Fruit fly (Drosophila melanogaster) whole organism, embryonic: ENCODE results near the gene Zdhhc8.

Experiments
- Antp ChIP-seq: fragments of 200-800 bp; sonication (Bioruptor generic); optimal IDR thresholded peaks from 3 replicates; lab custom pipeline; 2016; ENCODE audit warnings: missing biosample characterization, missing genetic modification characterization
- BEAF-32 ChIP-seq: fragments of 200-800 bp; sonication (Bioruptor generic); optimal IDR thresholded peaks from 3 replicates; lab custom pipeline; 2017; ENCODE audit warnings: missing biosample characterization, missing genetic modification characterization, mild to moderate bottlenecking, moderate library complexity, missing genetic modification reagents
- CG1024 ChIP-seq: fragments of 200-800 bp; sonication (Bioruptor generic); IDR thresholded peaks from 2 replicates; pipeline ENCODE4 v1.3.6; 2022; ENCODE audit warnings: missing biosample characterization, missing genetic modification characterization
- CG10267 ChIP-seq: fragments of 200-800 bp; sonication (Bioruptor generic); optimal IDR thresholded peaks from 2 replicates; lab custom pipeline; 2018; ENCODE audit warnings: missing biosample characterization, mild to moderate bottlenecking, missing genetic modification characterization, moderate library complexity
- CG12744 ChIP-seq: fragments of 200-800 bp; sonication (Bioruptor generic); optimal IDR thresholded peaks from 2 replicates; lab custom pipeline; 2016; ENCODE audit warnings: missing biosample characterization, missing genetic modification characterization
- CG14860 ChIP-seq: fragments of 200-800 bp; sonication (Bioruptor generic); IDR thresholded peaks from 3 replicates; pipeline ENCODE4 v1.3.6; 2022; ENCODE audit warnings: missing biosample characterization, missing genetic modification characterization; ENCODE audit not compliant: partially characterized antibody
- CG16815 ChIP-seq: fragments of 200-800 bp; sonication (Bioruptor generic); optimal IDR thresholded peaks from 3 replicates; lab custom pipeline; 2017; ENCODE audit warnings: missing biosample characterization, mild to moderate bottlenecking, missing genetic modification characterization
- CG17328 ChIP-seq: fragments of 200-800 bp; sonication (Bioruptor generic); IDR thresholded peaks from 2 replicates; pipeline ENCODE4 v1.3.6; 2022; ENCODE audit warnings: missing biosample characterization, missing genetic modification characterization
- CG17612 ChIP-seq: fragments of 200-800 bp; sonication (Bioruptor generic); IDR thresholded peaks from 2 replicates; pipeline ENCODE4 v1.3.6; 2022; ENCODE audit warnings: missing biosample characterization, missing genetic modification characterization
- CG17912 ChIP-seq: fragments of 200-800 bp; sonication (Bioruptor generic); optimal IDR thresholded peaks from 2 replicates; lab custom pipeline; 2018; ENCODE audit warnings: missing biosample characterization, mild to moderate bottlenecking, missing genetic modification characterization
- CG2129 ChIP-seq: fragments of 200-800 bp; sonication (Bioruptor generic); IDR thresholded peaks from 2 replicates; pipeline ENCODE4 v1.3.6; 2022; ENCODE audit warnings: missing biosample characterization, missing genetic modification characterization; ENCODE audit not compliant: partially characterized antibody
- CG30431 ChIP-seq: fragments of 200-800 bp; sonication (Bioruptor generic); optimal IDR thresholded peaks from 2 replicates; lab custom pipeline; 2017; ENCODE audit warnings: missing biosample characterization, missing genetic modification characterization
- CG3163 ChIP-seq: fragments of 200-800 bp; sonication (Bioruptor generic); optimal IDR thresholded peaks from 3 replicates; lab custom pipeline; 2016; ENCODE audit warnings: missing biosample characterization, missing genetic modification characterization
- CG3281 ChIP-seq: fragments of 200-800 bp; sonication (Bioruptor generic); optimal IDR thresholded peaks from 3 replicates; lab custom pipeline; 2017; ENCODE audit warnings: missing biosample characterization, mild to moderate bottlenecking, missing genetic modification characterization
- CG33213 ChIP-seq: fragments of 200-800 bp; sonication (Bioruptor generic); optimal IDR thresholded peaks from 3 replicates; lab custom pipeline; 2016; ENCODE audit warnings: missing biosample characterization, missing genetic modification characterization
- CG3847 ChIP-seq: fragments of 200-800 bp; sonication (Bioruptor generic); IDR thresholded peaks from 2 replicates; pipeline ENCODE4 v1.3.6; 2022; ENCODE audit warnings: missing biosample characterization, missing genetic modification characterization
- CG4730 ChIP-seq: fragments of 200-800 bp; sonication (Bioruptor generic); IDR thresholded peaks from 2 replicates; pipeline ENCODE4 v1.3.6; 2022; ENCODE audit warnings: missing biosample characterization, missing genetic modification characterization
- CG4820 ChIP-seq: fragments of 200-800 bp; sonication (Bioruptor generic); optimal IDR thresholded peaks from 3 replicates; lab custom pipeline; 2016; ENCODE audit warnings: missing biosample characterization, missing genetic modification characterization
- CG6272 ChIP-seq: fragments of 200-800 bp; sonication (Bioruptor generic); IDR thresholded peaks from 2 replicates; pipeline ENCODE4 v1.3.6; 2022; ENCODE audit warnings: missing biosample characterization, missing genetic modification characterization
- CG6654 ChIP-seq: fragments of 200-800 bp; sonication (Bioruptor generic); optimal IDR thresholded peaks from 2 replicates; lab custom pipeline; 2017; ENCODE audit warnings: missing biosample characterization, mild to moderate bottlenecking, missing genetic modification characterization
- CG8290 ChIP-seq, 3 experiments: fragments of 200-800 bp; sonication (Bioruptor generic); optimal IDR thresholded peaks; 2 replicates each; lab custom pipeline; 2016 to 2019; ENCODE audit warnings: missing biosample characterization in 3 of 3, missing genetic modification characterization in 3 of 3, mild to moderate bottlenecking in 2 of 3, moderate library complexity in 1 of 3
- CkIIα-i1 ChIP-seq: fragments of 200-800 bp; sonication (Bioruptor generic); IDR thresholded peaks from 2 replicates; pipeline ENCODE4 v1.3.6; 2022; ENCODE audit warnings: missing biosample characterization, missing genetic modification characterization
- Doc3 ChIP-seq: fragments of 200-800 bp; sonication (Bioruptor generic); IDR thresholded peaks from 3 replicates; pipeline ENCODE4 v1.3.6; 2022; ENCODE audit warnings: missing biosample characterization, missing genetic modification characterization; ENCODE audit not compliant: partially characterized antibody
- HmgZ ChIP-seq: fragments of 200-800 bp; sonication (Bioruptor generic); optimal IDR thresholded peaks from 2 replicates; lab custom pipeline; 2018; ENCODE audit warnings: missing biosample characterization, mild to moderate bottlenecking, missing genetic modification characterization
- Jarid2 ChIP-seq: fragments of 200-800 bp; sonication (Bioruptor generic); optimal IDR thresholded peaks from 3 replicates; lab custom pipeline; 2017; ENCODE audit warnings: mild to moderate bottlenecking, missing biosample characterization, missing genetic modification reagents, missing genetic modification characterization
- Opbp ChIP-seq: fragments of 200-800 bp; sonication (Bioruptor generic); IDR thresholded peaks from 3 replicates; pipeline ENCODE4 v1.3.6; 2022; ENCODE audit warnings: missing biosample characterization, missing genetic modification characterization; ENCODE audit not compliant: partially characterized antibody
- Stat92E ChIP-seq, 3 experiments: fragments of >200 bp in 2 of 3; fragments of 200-800 bp in 1 of 3; sonication (Bioruptor generic) in 1 of 3; optimal IDR thresholded peaks; 2 replicates each; lab custom pipeline; 2017 to 2019; ENCODE audit warnings: missing biosample characterization in 3 of 3, missing genetic modification characterization in 3 of 3, mild to moderate bottlenecking in 1 of 3, moderate library complexity in 1 of 3
- Tbp ChIP-seq: fragments of >200 bp; optimal IDR thresholded peaks from 2 replicates; lab custom pipeline; 2018; ENCODE audit warnings: missing biosample characterization, missing genetic modification characterization
- Vsx1 ChIP-seq: fragments of 200-800 bp; sonication (Bioruptor generic); optimal IDR thresholded peaks from 2 replicates; lab custom pipeline; 2017; ENCODE audit warnings: missing biosample characterization, mild to moderate bottlenecking, missing genetic modification characterization, missing genetic modification reagents
- ac ChIP-seq: fragments of 200-800 bp; sonication (Bioruptor generic); optimal IDR thresholded peaks from 3 replicates; lab custom pipeline; 2017; ENCODE audit warnings: missing biosample characterization, mild to moderate bottlenecking, missing genetic modification characterization
- ato ChIP-seq: fragments of 200-800 bp; sonication (Bioruptor generic); IDR thresholded peaks from 2 replicates; pipeline ENCODE4 v1.3.6; 2022; ENCODE audit warnings: missing biosample characterization, missing genetic modification characterization; ENCODE audit not compliant: partially characterized antibody
- ci ChIP-seq: fragments of 200-800 bp; sonication (Bioruptor generic); IDR thresholded peaks from 3 replicates; pipeline ENCODE4 v1.3.6; 2022; ENCODE audit warnings: missing biosample characterization, missing genetic modification characterization
- crp ChIP-seq, 2 experiments: fragments of 200-800 bp; sonication (Bioruptor generic); optimal IDR thresholded peaks; 2 replicates in 1 of 2; 3 replicates in 1 of 2; lab custom pipeline; 2017; ENCODE audit warnings: missing biosample characterization in 2 of 2, missing genetic modification characterization in 2 of 2, mild to moderate bottlenecking in 1 of 2, moderate library complexity in 1 of 2
- dimm ChIP-seq: fragments of 200-800 bp; sonication (Bioruptor generic); IDR thresholded peaks from 2 replicates; pipeline ENCODE4 v1.3.6; 2022; ENCODE audit warnings: missing biosample characterization, missing genetic modification characterization
- dmrt11E ChIP-seq: fragments of 200-800 bp; sonication (Bioruptor generic); optimal IDR thresholded peaks from 3 replicates; lab custom pipeline; 2018; ENCODE audit warnings: missing biosample characterization, mild to moderate bottlenecking, missing genetic modification characterization, moderate library complexity
- fd3F ChIP-seq: fragments of 200-800 bp; sonication (Bioruptor generic); optimal IDR thresholded peaks from 2 replicates; lab custom pipeline; 2018; ENCODE audit warnings: missing biosample characterization, mild to moderate bottlenecking, missing genetic modification characterization, moderate library complexity
- fd96Cb ChIP-seq: fragments of 200-800 bp; sonication (Bioruptor generic); optimal IDR thresholded peaks from 2 replicates; lab custom pipeline; 2018; ENCODE audit warnings: missing biosample characterization, mild to moderate bottlenecking, missing genetic modification characterization, moderate library complexity
- ftz-f1 ChIP-seq: fragments of 200-800 bp; sonication (Bioruptor generic); optimal IDR thresholded peaks from 2 replicates; lab custom pipeline; 2016; ENCODE audit warnings: missing biosample characterization, missing genetic modification characterization
- gcm2 ChIP-seq: fragments of 200-800 bp; sonication (Bioruptor generic); optimal IDR thresholded peaks from 2 replicates; lab custom pipeline; 2016; ENCODE audit warnings: missing biosample characterization, missing genetic modification characterization
- gt ChIP-seq: fragments of 200-800 bp; sonication (Bioruptor generic); IDR thresholded peaks from 2 replicates; pipeline ENCODE4 v1.3.6; 2022; ENCODE audit warnings: missing biosample characterization, missing genetic modification characterization
- lilli ChIP-seq: fragments of 200-800 bp; sonication (Bioruptor generic); optimal IDR thresholded peaks from 3 replicates; lab custom pipeline; 2016; ENCODE audit warnings: missing biosample characterization, missing genetic modification characterization
- lmd ChIP-seq: fragments of 200-800 bp; sonication (Bioruptor generic); IDR thresholded peaks from 2 replicates; pipeline ENCODE4 v1.3.6; 2022; ENCODE audit warnings: missing biosample characterization, missing genetic modification characterization
- nmo ChIP-seq: fragments of 200-800 bp; sonication (Bioruptor generic); optimal IDR thresholded peaks from 2 replicates; lab custom pipeline; 2018; ENCODE audit warnings: missing biosample characterization, mild to moderate bottlenecking, missing genetic modification characterization, moderate library complexity
- pan ChIP-seq, 4 experiments: fragments of >200 bp in 3 of 4; fragments of 200-800 bp in 1 of 4; sonication (Bioruptor generic) in 1 of 4; optimal IDR thresholded peaks in 3 of 4; IDR thresholded peaks in 1 of 4; 2 replicates each; pipeline versions ENCODE4 v1.3.6 to Lab custom; 2017 to 2022; ENCODE audit warnings: missing biosample characterization in 2 of 4, missing genetic modification characterization in 2 of 4, mixed read lengths in 1 of 4
- peb ChIP-seq: fragments of 200-800 bp; sonication (Bioruptor generic); IDR thresholded peaks from 2 replicates; pipeline ENCODE4 v1.3.6; 2022; ENCODE audit warnings: missing biosample characterization, missing genetic modification characterization
- sens-2 ChIP-seq: fragments of 200-800 bp; sonication (Bioruptor generic); IDR thresholded peaks from 2 replicates; pipeline ENCODE4 v1.3.6; 2022; ENCODE audit warnings: missing biosample characterization, missing genetic modification characterization
- sima ChIP-seq: fragments of 200-800 bp; sonication (Bioruptor generic); optimal IDR thresholded peaks from 2 replicates; lab custom pipeline; 2016; ENCODE audit warnings: missing biosample characterization, missing genetic modification characterization
- tx ChIP-seq: fragments of 200-800 bp; sonication (Bioruptor generic); optimal IDR thresholded peaks from 2 replicates; lab custom pipeline; 2016; ENCODE audit warnings: missing biosample characterization, missing genetic modification characterization
- usp ChIP-seq: fragments of >200 bp; optimal IDR thresholded peaks from 2 replicates; lab custom pipeline; 2017; ENCODE audit warnings: missing biosample characterization, missing genetic modification characterization
- z ChIP-seq: fragments of 200-800 bp; sonication (Bioruptor generic); IDR thresholded peaks from 3 replicates; pipeline ENCODE4 v1.3.6; 2022; ENCODE audit warnings: missing biosample characterization, missing genetic modification characterization

Zdhhc8 gene

dm6 chrX:9319140-9319539 is 36.9 kb downstream of the Zdhhc8 start, which contains the start of the genes c12.1 and c12.2 (continued):
- TF ChIP-seq CG16815 (GFP tag; lab: Kevin White, UChicago) (no peak), pan (optimal IDR thresholded peaks at IDR 0.05; lab: Kevin White, UChicago) (no peak), pan (GFP tag; optimal IDR thresholded peaks at IDR 0.05 in 1 of 2, IDR thresholded peaks at IDR 0.05 in 1 of 2) (no peak), gcm2 (no peak), fd96Cb (tag; lab: Kevin White, UChicago) (no peak), CG6272 (GFP tag; lab: Robert Waterston, UW) (no peak), dimm (GFP tag; lab: Robert Waterston, UW) (no peak), Stat92E (GFP tag; optimal IDR thresholded peaks at IDR 0.05; lab: Kevin White, UChicago) (no peak), CG17612 (GFP tag; lab: Robert Waterston, UW) (no peak), gt (no peak), CG3847 (GFP tag; lab: Robert Waterston, UW) (peak; percentile 77), sima (no peak), lmd (0 out of 2 replicates have a peak, but pooled peaks have one; percentile 19), z (GFP tag; lab: Robert Waterston, UW) (no peak), CG3281 (GFP tag; lab: Kevin White, UChicago) (no peak), CG17912 (GFP tag; lab: Kevin White, UChicago) (no peak), CG8290 (GFP tag; optimal IDR thresholded peaks at IDR 0.05; lab: Kevin White, UChicago) (no peak), CG8290 (tag; optimal IDR thresholded peaks at IDR 0.05; lab: Kevin White, UChicago) (no peak), Antp (GFP tag; lab: Kevin White, UChicago) (no peak), CG12744 (GFP tag; lab: Kevin White, UChicago) (no peak), CG33213 (GFP tag; lab: Kevin White, UChicago) (peak; percentile 40), CG6654 (GFP tag; lab: Kevin White, UChicago) (no peak), CG3163 (GFP tag; lab: Kevin White, UChicago) (peak; percentile 27), ato (GFP tag; lab: Robert Waterston, UW) (no peak), ac (GFP tag; lab: Kevin White, UChicago) (no peak), lilli (GFP tag; lab: Kevin White, UChicago) (no peak), Tbp (GFP tag; lab: Kevin White, UChicago) (no peak), CG4730 (no peak), ftz-f1 (GFP tag; lab: Kevin White, UChicago) (no peak), HmgZ (tag; lab: Kevin White, UChicago) (peak; percentile 75), Vsx1 (GFP tag; lab: Kevin White, UChicago) (no peak), Opbp (peak; percentile 74), fd3F (GFP tag; lab: Kevin White, UChicago) (no peak), CG30431 (GFP tag; lab: Kevin White, UChicago) (no peak), BEAF-32 (GFP tag; lab: Kevin White, UChicago) (peak; percentile 67), Jarid2 (GFP tag; lab: Kevin White, UChicago) (peak; percentile 30), dmrt11E (tag; lab: Kevin White, UChicago) (no peak), ci (GFP tag; lab: Robert Waterston, UW) (peak; percentile 51; the same call in 1 of the 3 replicates), tx (no peak), CG17328 (GFP tag; lab: Robert Waterston, UW) (no peak), sens-2 (no peak), CG4820 (GFP tag; lab: Kevin White, UChicago) (no peak), CG1024 (GFP tag; lab: Robert Waterston, UW) (no peak), crp (GFP tag; optimal IDR thresholded peaks at IDR 0.05; lab: Kevin White, UChicago) (peak; percentile 94 to 99), CkIIα-i1 (GFP tag; lab: Robert Waterston, UW) (no peak), Doc3 (GFP tag; lab: Robert Waterston, UW) (no peak), CG10267 (tag; lab: Kevin White, UChicago) (peak; percentile 44), nmo (GFP tag; lab: Kevin White, UChicago) (peak; percentile 49), peb (GFP tag; lab: Robert Waterston, UW) (no peak), CG2129 (GFP tag; lab: Robert Waterston, UW) (no peak), usp (GFP tag; lab: Kevin White, UChicago) (no peak), CG14860 (GFP tag; lab: Robert Waterston, UW) (peak; percentile 60)
